Worm (Caenorhabditis elegans) whole organism, L2 larva: ENCODE measurements around the gene sdz-7.

Source experiments
- C34F6.9 ChIP-seq: fragments of 150-350 bp; optimal IDR thresholded peaks from 2 replicates; lab custom pipeline; 2014; ENCODE audit warnings: missing biosample characterization, missing genetic modification characterization
- F13H6.1 ChIP-seq: sonication (generic microtip); optimal IDR thresholded peaks from 2 replicates; lab custom pipeline; 2016; ENCODE audit warnings: missing genetic modification characterization, missing compliant biosample characterization
- Y55F3AM.14 ChIP-seq: fragments of 200-800 bp; sonication (Bioruptor generic); optimal IDR thresholded peaks from 2 replicates; lab custom pipeline; 2018; ENCODE audit warnings: mild to moderate bottlenecking, missing genetic modification characterization, missing compliant biosample characterization
- ZK546.5 ChIP-seq: sonication (generic microtip); optimal IDR thresholded peaks from 2 replicates; lab custom pipeline; 2017; ENCODE audit warnings: missing biosample characterization, missing genetic modification characterization
- ama-1 ChIP-seq: fragments of 150-350 bp; optimal IDR thresholded peaks from 2 replicates; lab custom pipeline; 2018; ENCODE audit warnings: inconsistent platforms
- ceh-16 ChIP-seq: fragments of 150-350 bp; optimal IDR thresholded peaks from 2 replicates; lab custom pipeline; 2014; ENCODE audit warnings: missing biosample characterization, missing genetic modification characterization
- ceh-82 ChIP-seq: fragments of 150-350 bp; optimal IDR thresholded peaks from 2 replicates; lab custom pipeline; 2014; ENCODE audit warnings: missing biosample characterization, missing genetic modification characterization
- crh-2 ChIP-seq: sonication (generic microtip); optimal IDR thresholded peaks from 2 replicates; lab custom pipeline; 2017; ENCODE audit warnings: missing biosample characterization, missing genetic modification characterization
- egl-27 ChIP-seq: sonication (generic microtip); optimal IDR thresholded peaks from 3 replicates; lab custom pipeline; 2017; ENCODE audit warnings: missing biosample characterization, missing genetic modification reagents, missing genetic modification characterization
- elt-1 ChIP-seq: fragments of 150-350 bp; optimal IDR thresholded peaks from 2 replicates; lab custom pipeline; 2014; ENCODE audit warnings: missing biosample characterization, missing genetic modification characterization
- fos-1 ChIP-seq: fragments of 150-350 bp; optimal IDR thresholded peaks from 2 replicates; lab custom pipeline; 2014; ENCODE audit warnings: missing biosample characterization, missing genetic modification characterization
- gmeb-1 ChIP-seq: fragments of 150-350 bp; optimal IDR thresholded peaks from 2 replicates; lab custom pipeline; 2014; ENCODE audit warnings: missing biosample characterization, missing genetic modification characterization
- lin-13 ChIP-seq: fragments of 150-350 bp; optimal IDR thresholded peaks from 2 replicates; lab custom pipeline; 2014; ENCODE audit warnings: missing biosample characterization, missing genetic modification reagents, missing genetic modification characterization
- lin-39 ChIP-seq: fragments of 150-350 bp; optimal IDR thresholded peaks from 2 replicates; lab custom pipeline; 2014; ENCODE audit warnings: missing biosample characterization, missing genetic modification reagents, missing genetic modification characterization
- lsy-2 ChIP-seq, 2 experiments: fragments of 150-350 bp in 1 of 2; sonication (generic microtip) in 1 of 2; optimal IDR thresholded peaks; 2 replicates each; lab custom pipeline; 2014 to 2017; ENCODE audit warnings: missing biosample characterization in 2 of 2, missing genetic modification characterization in 2 of 2
- mab-5 ChIP-seq: fragments of 150-350 bp; optimal IDR thresholded peaks from 2 replicates; lab custom pipeline; 2014; ENCODE audit warnings: missing biosample characterization, missing genetic modification characterization
- mbf-1 ChIP-seq: sonication (generic microtip); optimal IDR thresholded peaks from 2 replicates; lab custom pipeline; 2017; ENCODE audit warnings: missing biosample characterization, missing genetic modification characterization
- mdl-1 ChIP-seq, 2 experiments: fragments of 150-350 bp in 1 of 2; sonication (generic microtip) in 1 of 2; optimal IDR thresholded peaks; 2 replicates each; lab custom pipeline; 2017; ENCODE audit warnings: missing biosample characterization in 2 of 2, missing genetic modification characterization in 2 of 2
- nhr-10 ChIP-seq: sonication (generic microtip); optimal IDR thresholded peaks from 2 replicates; lab custom pipeline; 2017; ENCODE audit warnings: missing biosample characterization, missing genetic modification characterization
- nhr-11 ChIP-seq: fragments of 150-350 bp; optimal IDR thresholded peaks from 2 replicates; lab custom pipeline; 2014; ENCODE audit warnings: missing biosample characterization, missing genetic modification characterization
- nhr-129 ChIP-seq: fragments of 150-350 bp; optimal IDR thresholded peaks from 2 replicates; lab custom pipeline; 2014; ENCODE audit warnings: missing biosample characterization, missing genetic modification characterization
- nhr-21 ChIP-seq: fragments of 150-350 bp; optimal IDR thresholded peaks from 2 replicates; lab custom pipeline; 2014; ENCODE audit warnings: missing biosample characterization, missing genetic modification characterization
- nhr-23 ChIP-seq: fragments of 150-350 bp; optimal IDR thresholded peaks from 2 replicates; lab custom pipeline; 2014; ENCODE audit warnings: missing biosample characterization, missing genetic modification reagents, missing genetic modification characterization
- nhr-25 ChIP-seq: fragments of 150-350 bp; sonication (generic microtip); optimal IDR thresholded peaks from 3 replicates; lab custom pipeline; 2014; ENCODE audit warnings: missing biosample characterization, missing genetic modification characterization
- peb-1 ChIP-seq: fragments of 150-350 bp; optimal IDR thresholded peaks from 2 replicates; lab custom pipeline; 2014; ENCODE audit warnings: missing biosample characterization, missing genetic modification characterization
- sem-4 ChIP-seq: fragments of 150-350 bp; optimal IDR thresholded peaks from 2 replicates; lab custom pipeline; 2014; ENCODE audit warnings: missing biosample characterization, missing genetic modification reagents, missing genetic modification characterization
- sma-3 ChIP-seq: sonication (generic microtip); optimal IDR thresholded peaks from 2 replicates; lab custom pipeline; 2016; ENCODE audit warnings: missing genetic modification reagents, missing genetic modification characterization, missing compliant biosample characterization
- sma-9 ChIP-seq, 2 experiments: fragments of 150-350 bp in 1 of 2; sonication (generic microtip) in 1 of 2; optimal IDR thresholded peaks; 2 replicates each; lab custom pipeline; 2014 to 2016; ENCODE audit warnings: missing genetic modification characterization in 2 of 2, mild to moderate bottlenecking in 1 of 2, missing biosample characterization in 1 of 2, missing compliant biosample characterization in 1 of 2, missing genetic modification reagents in 1 of 2, moderate library complexity in 1 of 2
- snpc-4 ChIP-seq: fragments of 150-350 bp; optimal IDR thresholded peaks from 2 replicates; lab custom pipeline; 2014; ENCODE audit warnings: missing biosample characterization, missing genetic modification characterization
- unc-39 ChIP-seq: fragments of 150-350 bp; optimal IDR thresholded peaks from 2 replicates; lab custom pipeline; 2014; ENCODE audit warnings: missing biosample characterization, missing genetic modification characterization
- unc-55 ChIP-seq: fragments of 150-350 bp; sonication (generic microtip); optimal IDR thresholded peaks from 3 replicates; lab custom pipeline; 2014; ENCODE audit warnings: missing biosample characterization, missing genetic modification reagents, missing genetic modification characterization
- unc-62 ChIP-seq: fragments of 150-350 bp; optimal IDR thresholded peaks from 2 replicates; lab custom pipeline; 2014; ENCODE audit warnings: missing biosample characterization, missing genetic modification reagents, missing genetic modification characterization
- zag-1 ChIP-seq: fragments of 150-350 bp; optimal IDR thresholded peaks from 2 replicates; lab custom pipeline; 2014; ENCODE audit warnings: missing biosample characterization, missing genetic modification characterization
- ztf-1 ChIP-seq: fragments of 200-800 bp; sonication (Bioruptor generic); conservative IDR thresholded peaks from 2 replicates; pipeline ENCODE4 v1.3.6; 2022; ENCODE audit warnings: missing genetic modification characterization, missing compliant biosample characterization
- ztf-11 ChIP-seq: sonication (generic microtip); optimal IDR thresholded peaks from 2 replicates; lab custom pipeline; 2017; ENCODE audit warnings: missing biosample characterization, missing genetic modification characterization

The sdz-7 gene

DNA sequence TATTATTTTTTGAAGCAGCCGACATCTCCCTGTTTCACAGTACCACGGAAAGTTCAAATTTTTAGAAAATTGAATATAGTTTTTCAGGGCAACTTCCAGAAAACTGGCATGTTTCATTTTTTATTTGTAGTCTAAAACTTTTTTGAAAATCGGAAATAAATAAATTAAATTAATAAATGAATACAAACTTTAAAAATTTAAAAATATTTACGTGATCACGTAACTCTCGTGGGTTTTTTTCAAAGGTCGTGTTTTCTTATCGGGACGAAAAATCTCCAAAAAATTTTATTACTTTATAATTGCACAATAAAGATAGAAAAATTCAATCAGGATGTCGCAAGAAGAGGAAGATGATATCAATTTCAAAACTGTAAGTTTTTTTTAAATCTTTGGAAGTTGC is 33.9 kb upstream of the sdz-7 start, which contains the start of gene F53C3.1:
Gene F53C3.1, plus strand, starts transcription at position 301 of the 400 bp plus-strand sequence.
- no peak for TF ChIP-seq lin-13 (GFP tag; lab: Kevin White, UChicago)
- TF ChIP-seq unc-55 (GFP tag; lab: Kevin White, UChicago), result no peak
- TF ChIP-seq F13H6.1, result no peak
- TF ChIP-seq gmeb-1 (tag; lab: Kevin White, UChicago), result no peak
- TF ChIP-seq elt-1 (tag; lab: Kevin White, UChicago), result no peak
- TF ChIP-seq ZK546.5 (tag; lab: Kevin White, UChicago), result no peak
- TF ChIP-seq egl-27 (tag; lab: Kevin White, UChicago), result no peak
- TF ChIP-seq ama-1 (lab: Kevin White, UChicago), result no peak
- no peak for TF ChIP-seq snpc-4
- no peak for TF ChIP-seq mdl-1 (tag; optimal IDR thresholded peaks at IDR 0.05; lab: Kevin White, UChicago)
- TF ChIP-seq ceh-82 (tag; lab: Kevin White, UChicago), result no peak
- no peak for TF ChIP-seq sma-3
- no peak for TF ChIP-seq sma-9 (GFP tag; optimal IDR thresholded peaks at IDR 0.05; lab: Kevin White, UChicago)
- TF ChIP-seq sma-9 (tag; optimal IDR thresholded peaks at IDR 0.05; lab: Kevin White, UChicago), result no peak
- no peak for TF ChIP-seq zag-1 (tag; lab: Kevin White, UChicago)
- TF ChIP-seq ztf-11 (tag; lab: Kevin White, UChicago), result no peak
- TF ChIP-seq ztf-1 (GFP tag; lab: Robert Waterston, UW), result no peak

DNA sequence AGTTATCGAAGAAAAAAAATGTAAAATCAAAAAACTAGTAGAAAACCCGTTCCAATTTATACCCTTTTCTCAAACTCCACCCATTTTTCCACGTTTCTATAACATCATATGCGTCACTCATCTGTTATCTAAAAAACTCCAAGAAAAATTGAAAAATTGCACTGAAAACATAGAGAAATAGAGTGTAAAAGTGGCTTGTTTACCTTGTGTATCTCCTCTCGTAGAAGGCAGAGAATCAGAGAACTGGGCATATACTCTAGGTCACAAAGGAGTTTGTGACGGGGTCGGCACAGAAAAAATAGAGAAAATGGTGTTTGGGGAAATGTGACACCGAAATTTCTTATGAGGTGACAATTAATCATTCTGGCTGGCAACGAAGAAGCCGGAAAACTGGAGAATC is 33.5 kb upstream of the sdz-7 start:
- TF ChIP-seq ztf-1 (GFP tag; lab: Robert Waterston, UW), result no peak
- TF ChIP-seq unc-62, result no peak
- peak; percentile 28 for TF ChIP-seq F13H6.1
- no peak for TF ChIP-seq elt-1 (tag; lab: Kevin White, UChicago)
- peak; percentile 42 for TF ChIP-seq gmeb-1 (tag; lab: Kevin White, UChicago)
- TF ChIP-seq C34F6.9 (tag; lab: Kevin White, UChicago), result no peak
- peak; percentile 43 for TF ChIP-seq crh-2
- peak; percentile 68 for TF ChIP-seq sma-9 (GFP tag; optimal IDR thresholded peaks at IDR 0.05; lab: Kevin White, UChicago)
- TF ChIP-seq sma-9 (tag; optimal IDR thresholded peaks at IDR 0.05; lab: Kevin White, UChicago), result no peak
- peak; percentile 12 for TF ChIP-seq nhr-129 (tag; lab: Kevin White, UChicago)
- peak; percentile 77 for TF ChIP-seq fos-1 (tag; lab: Kevin White, UChicago)
- TF ChIP-seq lsy-2 (tag; optimal IDR thresholded peaks at IDR 0.05; lab: Kevin White, UChicago), result peak in 1 of 2 experiments; percentile 18

DNA sequence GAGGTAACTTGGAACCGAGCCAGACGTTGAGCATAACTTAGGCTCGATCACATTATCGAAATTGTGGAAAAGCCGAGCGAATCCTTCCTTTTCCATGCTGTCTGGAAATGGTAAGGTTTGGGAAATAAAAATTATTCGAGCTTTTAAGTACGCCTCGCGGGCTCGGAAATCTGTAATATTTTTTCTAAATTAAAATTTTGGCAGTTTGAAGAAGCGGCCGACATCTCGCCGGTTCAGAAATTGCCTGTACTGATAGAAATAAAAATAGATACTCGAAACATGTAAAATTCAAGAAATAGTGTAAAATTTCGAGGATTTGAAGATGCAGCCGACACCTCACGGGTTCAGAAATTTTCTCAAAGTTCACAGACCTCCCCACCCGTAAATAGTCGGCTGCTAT is 33.0 kb upstream of the sdz-7 start, which contains the start of gene bcmo-2:
Gene bcmo-2, minus strand, starts transcription at position 101 of the 400 bp plus-strand sequence.
- TF ChIP-seq nhr-25, result no peak
- no peak for TF ChIP-seq zag-1 (tag; lab: Kevin White, UChicago)
- no peak for TF ChIP-seq ceh-16 (tag; lab: Kevin White, UChicago)
- no peak for TF ChIP-seq Y55F3AM.14 (GFP tag; lab: Kevin White, UChicago)
- no peak for TF ChIP-seq nhr-21
- TF ChIP-seq unc-39 (tag; lab: Kevin White, UChicago), result no peak
- TF ChIP-seq snpc-4, result peak; percentile 29
- TF ChIP-seq nhr-10 (tag; lab: Kevin White, UChicago), result no peak
- no peak for TF ChIP-seq mbf-1 (tag; lab: Kevin White, UChicago)

DNA sequence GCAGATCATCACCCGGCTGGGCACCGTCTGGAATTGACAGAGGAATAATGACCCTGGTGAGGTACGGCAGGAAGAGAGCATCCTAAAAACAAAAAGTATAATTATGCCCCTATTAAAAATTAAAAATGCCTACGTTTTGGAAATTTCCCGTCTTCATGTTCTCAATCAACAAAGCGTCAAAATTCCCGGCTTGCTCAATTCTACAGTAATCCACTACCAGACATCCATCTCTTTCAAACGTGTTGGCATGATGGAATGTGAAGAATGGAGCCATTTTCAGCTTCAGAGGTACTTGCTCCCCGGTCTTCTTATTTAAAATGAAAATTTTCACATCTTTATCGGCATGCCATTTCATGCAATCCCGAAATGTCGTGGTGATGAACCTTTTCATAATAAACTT is 31.5 kb upstream of the sdz-7 start:
- TF ChIP-seq mab-5 (tag; lab: Kevin White, UChicago), result no peak
- no peak for TF ChIP-seq unc-55 (GFP tag; lab: Kevin White, UChicago)
- no peak for TF ChIP-seq snpc-4
- TF ChIP-seq peb-1 (tag; lab: Kevin White, UChicago), result no peak
- TF ChIP-seq sma-9 (GFP tag; optimal IDR thresholded peaks at IDR 0.05; lab: Kevin White, UChicago), result no peak
- TF ChIP-seq sma-9 (tag; optimal IDR thresholded peaks at IDR 0.05; lab: Kevin White, UChicago), result no peak
- no peak for TF ChIP-seq sem-4 (tag; lab: Kevin White, UChicago)
- TF ChIP-seq nhr-25, result no peak
- TF ChIP-seq egl-27 (tag; lab: Kevin White, UChicago), result no peak
- TF ChIP-seq nhr-11, result no peak
- TF ChIP-seq lin-39 (tag; lab: Kevin White, UChicago), result no peak
- TF ChIP-seq nhr-23 (tag; lab: Kevin White, UChicago), result no peak
- TF ChIP-seq zag-1 (tag; lab: Kevin White, UChicago), result no peak
- TF ChIP-seq mbf-1 (tag; lab: Kevin White, UChicago), result no peak
- no peak for TF ChIP-seq nhr-21
- TF ChIP-seq, all 48 proteins: peak for 0
